Worm (Caenorhabditis elegans): Measurements from ENCODE around the gene unc-83.

Gene unc-83

DNA sequence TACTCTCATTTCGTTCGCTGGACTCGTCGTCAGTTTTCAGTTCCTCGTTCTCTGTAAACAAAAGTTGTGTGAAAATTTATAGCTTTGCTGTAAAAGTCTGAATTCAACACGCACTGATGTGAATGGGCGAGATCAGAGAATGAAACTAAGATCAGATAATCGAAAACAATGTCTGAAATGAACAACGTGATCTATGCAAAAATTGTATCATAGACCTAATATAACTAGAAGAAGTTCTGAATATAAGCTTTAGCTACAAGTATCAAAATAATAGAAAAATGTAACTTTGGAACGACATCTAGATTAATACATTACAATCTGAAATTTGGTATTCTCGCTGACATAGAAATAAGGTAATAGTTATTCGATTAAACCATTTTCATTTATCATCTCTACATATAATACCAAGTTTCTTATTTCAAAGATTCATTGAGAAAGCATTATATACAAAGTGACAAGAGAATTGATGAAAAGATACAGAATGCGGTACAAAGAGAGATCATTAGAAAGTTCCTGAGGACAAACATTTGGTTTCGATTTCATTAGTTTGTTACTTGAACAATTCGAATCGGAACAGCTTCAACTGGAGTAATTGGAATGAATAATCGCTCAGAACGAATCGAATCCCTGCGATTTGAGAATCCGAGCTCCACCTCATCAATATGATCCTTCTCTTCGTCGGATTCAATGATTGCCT, 39.4 kb downstream of the unc-83 start, which contains the start of gene moc-2:
TSS of gene moc-2 (minus strand) at position 51 of the 697 bp plus-strand sequence.
- TF ChIP-seq Y22D7AL.16 (tag; optimal IDR thresholded peaks at IDR 0.05) (no peak), nfya-1 (tag; optimal IDR thresholded peaks at IDR 0.05) (no peak), ztf-16 (tag; optimal IDR thresholded peaks at IDR 0.05) (no peak), K09A11.1 (tag; optimal IDR thresholded peaks at IDR 0.05; ENCODE audit: insufficient read depth) (no peak), sdc-2 (tag; optimal IDR thresholded peaks at IDR 0.05) (no peak), unc-86 (tag; optimal IDR thresholded peaks at IDR 0.05) (no peak), pros-1 (tag; optimal IDR thresholded peaks at IDR 0.05) (no peak), C38D4.7 (GFP tag; optimal IDR thresholded peaks at IDR 0.05) (no peak), hlh-30 (tag; optimal IDR thresholded peaks at IDR 0.05; ENCODE audit: insufficient read depth) (no peak)

DNA sequence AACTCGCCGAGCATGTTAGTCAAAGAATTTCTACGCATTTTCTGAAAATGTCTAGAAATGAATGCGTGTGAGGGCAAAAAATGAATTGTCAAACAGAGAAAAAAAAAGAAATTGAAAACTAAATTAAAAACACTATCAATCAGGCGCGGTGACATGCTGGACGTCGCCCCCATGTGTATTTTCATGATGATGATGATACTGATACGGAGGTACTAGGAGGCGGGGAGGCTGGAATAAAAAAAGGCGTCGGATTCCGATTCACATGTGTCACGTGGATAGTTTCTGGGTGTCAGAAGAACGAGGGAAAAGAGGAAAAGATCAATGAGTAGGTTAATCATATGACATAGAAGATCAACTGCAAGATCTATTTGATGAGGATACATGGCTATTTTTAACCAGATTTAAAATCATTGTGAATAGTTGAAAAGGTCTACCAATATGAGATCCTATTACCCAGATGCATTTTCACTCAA, 40.5 kb downstream of the unc-83 start, which contains the start of gene W01A11.7:
TSS of gene W01A11.7 (minus strand) at position 51 of the 473 bp plus-strand sequence.
- TF ChIP-seq hlh-6 (tag; optimal IDR thresholded peaks at IDR 0.05): no peak
- no peak for TF ChIP-seq ceh-19 (GFP tag; optimal IDR thresholded peaks at IDR 0.05)
- no peak for TF ChIP-seq tbx-2 (tag; optimal IDR thresholded peaks at IDR 0.05)
- no peak for TF ChIP-seq ceh-2 (tag; optimal IDR thresholded peaks at IDR 0.05)
- no peak for TF ChIP-seq ceh-31 (tag; optimal IDR thresholded peaks at IDR 0.05)
- no peak for TF ChIP-seq ceh-9 (tag; optimal IDR thresholded peaks at IDR 0.05)

DNA sequence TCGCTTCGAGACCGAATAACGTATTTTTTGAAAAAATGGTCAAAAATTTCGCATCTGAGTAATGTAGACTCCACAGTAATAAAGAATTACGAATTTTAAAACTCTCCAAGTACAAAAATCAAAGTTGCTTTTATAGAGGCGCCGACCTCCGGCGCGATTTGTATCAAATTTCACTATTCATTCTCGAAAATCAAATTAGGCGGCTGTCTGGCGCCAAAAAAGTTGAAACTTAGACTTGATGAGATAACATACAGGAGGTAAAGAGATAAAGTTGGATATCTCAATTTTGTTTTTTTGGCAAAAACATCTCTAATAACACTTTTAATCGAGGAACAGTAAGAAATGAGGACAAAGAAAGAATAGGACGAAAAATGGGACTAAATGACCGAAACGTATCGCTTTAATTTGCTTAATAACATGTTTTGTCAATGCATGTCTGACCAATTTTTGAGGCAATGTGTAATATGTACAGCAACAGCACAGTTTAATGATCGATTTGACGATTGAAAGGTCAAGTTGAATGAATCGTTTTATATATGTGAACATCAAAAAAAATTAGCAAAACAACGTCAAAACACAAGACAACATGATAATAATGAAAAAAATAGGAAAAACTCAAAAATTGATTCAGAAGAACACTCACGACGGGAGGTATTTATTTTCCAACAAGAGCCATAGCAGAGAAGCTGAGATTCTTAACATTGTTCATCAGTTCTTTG, 41.5 kb downstream of the unc-83 start:
- TF ChIP-seq ref-2 (tag; optimal IDR thresholded peaks at IDR 0.05): no peak

DNA sequence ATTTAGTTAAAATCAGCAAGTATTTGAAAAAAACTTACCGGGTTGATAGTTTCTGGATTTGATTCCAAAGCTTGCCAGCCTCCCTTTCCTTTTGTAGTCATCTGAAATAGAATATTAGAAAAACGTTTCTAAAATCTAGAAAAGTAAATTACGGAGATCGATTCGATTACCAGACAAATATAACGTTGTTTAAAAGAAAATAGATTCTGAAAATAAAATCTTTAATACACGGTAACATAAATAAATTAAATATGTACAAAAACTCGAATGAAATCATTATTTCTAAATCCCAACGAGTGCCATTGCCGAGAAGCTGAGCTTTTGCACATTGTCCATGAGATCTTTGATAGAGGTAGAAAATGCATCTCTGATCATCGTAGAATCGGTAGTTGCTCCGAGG, 43.8 kb downstream of the unc-83 start, which contains the start of gene ubh-3:
TSS of gene ubh-3 (minus strand) at position 101 of the 400 bp plus-strand sequence.
- TF ChIP-seq nfya-1 (tag; optimal IDR thresholded peaks at IDR 0.05) (no peak), ztf-16 (tag; optimal IDR thresholded peaks at IDR 0.05) (no peak), tbx-2 (tag; optimal IDR thresholded peaks at IDR 0.05) (no peak), hlh-15 (tag; optimal IDR thresholded peaks at IDR 0.05) (no peak), ceh-6 (GFP tag; optimal IDR thresholded peaks at IDR 0.05) (no peak), ama-1 (optimal IDR thresholded peaks at IDR 0.05) (no peak)

DNA sequence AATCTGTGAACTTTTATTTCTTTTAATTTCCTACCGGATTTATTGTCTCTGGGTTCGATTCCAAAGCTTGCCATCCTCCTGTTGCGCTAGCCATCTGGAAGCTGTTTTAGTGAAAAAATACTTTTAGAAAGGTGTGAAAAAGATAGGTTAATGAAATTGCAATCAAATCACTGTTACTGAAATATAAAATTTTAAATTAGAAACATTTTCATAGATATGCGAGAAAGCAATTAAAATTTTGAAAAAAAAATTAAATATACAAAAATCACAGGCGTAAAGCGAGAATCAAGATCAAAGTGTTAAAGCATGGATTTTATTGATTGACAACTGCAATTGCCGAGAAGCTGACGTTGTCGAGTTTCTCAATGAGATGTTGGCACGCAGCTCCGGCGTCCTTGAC, 44.9 kb downstream of the unc-83 start, which contains the start of gene ubh-2:
TSS of gene ubh-2 (minus strand) at position 101 of the 400 bp plus-strand sequence.
- TF ChIP-seq pros-1 (tag; optimal IDR thresholded peaks at IDR 0.05): no peak
- TF ChIP-seq mec-3 (tag; optimal IDR thresholded peaks at IDR 0.05; ENCODE audit: borderline replicate concordance): no peak
- TF ChIP-seq hlh-6 (tag; optimal IDR thresholded peaks at IDR 0.05): no peak
- TF ChIP-seq fkh-6 (tag; optimal IDR thresholded peaks at IDR 0.05): no peak
- no peak for TF ChIP-seq nhr-11 (tag; optimal IDR thresholded peaks at IDR 0.05)
- TF ChIP-seq ceh-30 (tag; optimal IDR thresholded peaks at IDR 0.05): no peak
- no peak for TF ChIP-seq pqm-1 (tag; optimal IDR thresholded peaks at IDR 0.05)
- no peak for TF ChIP-seq ceh-31 (tag; optimal IDR thresholded peaks at IDR 0.05)
- TF ChIP-seq unc-55 (GFP tag; optimal IDR thresholded peaks at IDR 0.05): no peak
- no peak for TF ChIP-seq ahr-1 (tag; optimal IDR thresholded peaks at IDR 0.05)
- TF ChIP-seq elt-2 (tag; optimal IDR thresholded peaks at IDR 0.05): no peak
- no peak for TF ChIP-seq unc-3 (GFP tag; conservative IDR thresholded peaks at IDR 0.05)
- TF ChIP-seq unc-3 (tag; optimal IDR thresholded peaks at IDR 0.05): no peak
- no peak for TF ChIP-seq eyg-1 (tag; optimal IDR thresholded peaks at IDR 0.05)
- no peak for TF ChIP-seq madf-2 (tag; optimal IDR thresholded peaks at IDR 0.05)
- TF ChIP-seq K02D7.2 (tag; optimal IDR thresholded peaks at IDR 0.05): no peak
- no peak for TF ChIP-seq nhr-232 (tag; optimal IDR thresholded peaks at IDR 0.05)
- TF ChIP-seq ceh-9 (tag; optimal IDR thresholded peaks at IDR 0.05): no peak
- no peak for TF ChIP-seq K09A11.1 (tag; optimal IDR thresholded peaks at IDR 0.05; ENCODE audit: insufficient read depth)
- TF ChIP-seq ceh-6 (GFP tag; optimal IDR thresholded peaks at IDR 0.05): no peak
- no peak for TF ChIP-seq sox-4 (tag; optimal IDR thresholded peaks at IDR 0.05)
